Fruit fly (Drosophila melanogaster) whole organism, larva: Measurements from ENCODE around the gene dsx-c73A.

Experiments
- noc ChIP-seq: fragments of 200-800 bp; sonication (Bioruptor generic); optimal IDR thresholded peaks from 3 replicates; lab custom pipeline; 2019; ENCODE audit warnings: missing biosample characterization, mild to moderate bottlenecking, missing genetic modification characterization, moderate library complexity

Gene dsx-c73A

dm6 chr3L:16431056-16431455 is 20.7 kb downstream of the dsx-c73A start:
- no peak for TF ChIP-seq noc (tag; lab: Kevin White, UChicago)

- TF ChIP-seq noc (tag; lab: Kevin White, UChicago) = no peak
These were observed 22.3 kb downstream of the dsx-c73A start for dm6 chr3L:16429451-16429850.

- no peak for TF ChIP-seq noc (tag; lab: Kevin White, UChicago)
These were observed 32.5 kb downstream of the dsx-c73A start, which contains the start of the genes TyrRS and CG33158 for dm6 chr3L:16419059-16419773. TSS of gene TyrRS (minus strand) at chr3L:16419302. TSS of gene CG33158 (plus strand) at chr3L:16419597.

DNA sequence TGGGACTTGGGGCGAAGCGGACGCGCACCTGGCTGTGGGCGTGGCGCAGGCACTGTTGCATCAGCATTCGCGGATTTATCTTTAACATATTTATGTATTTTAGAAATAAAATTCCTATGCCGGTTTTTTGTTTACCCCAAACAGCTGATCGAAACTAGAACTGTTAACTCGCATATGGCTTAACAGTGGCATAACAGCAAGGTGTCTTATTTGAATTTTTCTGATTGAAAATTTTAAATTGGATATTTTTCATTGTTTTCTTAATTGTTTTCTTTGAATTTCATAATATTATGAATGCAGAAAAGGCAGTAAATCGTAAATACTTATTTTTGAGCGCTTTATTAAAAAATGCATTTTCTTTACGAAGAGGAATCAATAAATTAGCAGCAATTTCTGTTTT is 34.7 kb downstream of the dsx-c73A start, which contains the start of gene GluRS-m:
Gene GluRS-m (minus strand): TSS at position 154 of the 400 bp plus-strand sequence.
- TF ChIP-seq noc (tag; lab: Kevin White, UChicago) = no peak

DNA sequence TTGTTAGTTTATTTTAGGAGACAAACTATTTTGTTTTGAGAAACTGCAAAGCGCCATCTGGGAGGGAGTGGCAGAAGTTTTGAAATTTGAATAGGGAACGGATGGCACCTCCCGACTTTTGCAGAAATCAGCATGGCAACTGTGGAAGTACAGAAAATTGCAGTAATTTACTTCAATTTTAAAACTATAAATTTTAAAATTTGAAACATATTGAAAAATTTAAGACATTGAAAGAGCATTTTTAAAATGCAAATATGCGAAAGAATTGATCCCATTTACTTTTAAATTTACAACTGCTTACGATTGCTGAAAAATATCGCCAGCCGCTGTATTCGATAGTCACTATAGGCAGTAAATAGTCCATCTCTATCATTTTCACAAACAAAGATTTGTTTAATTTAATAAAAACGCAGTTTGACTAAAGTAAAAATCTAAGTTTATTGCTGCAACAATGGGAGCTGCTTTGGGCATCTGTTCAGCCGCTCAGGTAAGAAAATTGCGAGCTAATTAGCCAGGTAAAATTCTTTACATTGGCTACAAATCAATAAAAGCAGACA is 39.3 kb downstream of the dsx-c73A start, which contains the start of gene Serinc:
Gene Serinc (plus strand): TSS at position 329 of the 557 bp plus-strand sequence.
- TF ChIP-seq noc (tag; lab: Kevin White, UChicago) = no peak

DNA sequence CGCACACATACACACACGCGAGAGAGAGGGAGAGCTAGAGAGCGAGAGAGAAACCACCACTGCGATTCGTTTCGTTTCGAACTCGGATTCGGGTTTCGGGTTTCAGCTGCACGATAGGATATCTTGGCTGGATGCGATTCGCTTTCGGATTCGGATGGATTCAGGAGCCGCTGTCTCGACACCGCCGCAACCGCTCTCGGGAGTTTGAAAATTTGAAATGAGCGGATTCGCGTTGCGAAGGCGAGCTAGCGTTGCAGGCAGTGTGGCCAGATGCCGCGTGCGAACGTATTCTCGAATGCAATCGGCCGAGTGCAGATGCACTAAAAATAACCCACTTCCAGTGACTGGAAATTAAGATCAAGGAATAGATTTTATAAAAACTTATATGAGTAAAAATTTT is 40.2 kb downstream of the dsx-c73A start, which contains the start of gene fax:
Gene fax (minus strand): TSS at position 263 of the 400 bp plus-strand sequence.
- TF ChIP-seq noc (tag; lab: Kevin White, UChicago) = no peak

dm6 chr3L:16410234-16411119 is 41.3 kb downstream of the dsx-c73A start:
- TF ChIP-seq noc (tag; lab: Kevin White, UChicago) = no peak

- no peak for TF ChIP-seq noc (tag; lab: Kevin White, UChicago)
These were observed 42.1 kb downstream of the dsx-c73A start for dm6 chr3L:16409440-16410233.

DNA sequence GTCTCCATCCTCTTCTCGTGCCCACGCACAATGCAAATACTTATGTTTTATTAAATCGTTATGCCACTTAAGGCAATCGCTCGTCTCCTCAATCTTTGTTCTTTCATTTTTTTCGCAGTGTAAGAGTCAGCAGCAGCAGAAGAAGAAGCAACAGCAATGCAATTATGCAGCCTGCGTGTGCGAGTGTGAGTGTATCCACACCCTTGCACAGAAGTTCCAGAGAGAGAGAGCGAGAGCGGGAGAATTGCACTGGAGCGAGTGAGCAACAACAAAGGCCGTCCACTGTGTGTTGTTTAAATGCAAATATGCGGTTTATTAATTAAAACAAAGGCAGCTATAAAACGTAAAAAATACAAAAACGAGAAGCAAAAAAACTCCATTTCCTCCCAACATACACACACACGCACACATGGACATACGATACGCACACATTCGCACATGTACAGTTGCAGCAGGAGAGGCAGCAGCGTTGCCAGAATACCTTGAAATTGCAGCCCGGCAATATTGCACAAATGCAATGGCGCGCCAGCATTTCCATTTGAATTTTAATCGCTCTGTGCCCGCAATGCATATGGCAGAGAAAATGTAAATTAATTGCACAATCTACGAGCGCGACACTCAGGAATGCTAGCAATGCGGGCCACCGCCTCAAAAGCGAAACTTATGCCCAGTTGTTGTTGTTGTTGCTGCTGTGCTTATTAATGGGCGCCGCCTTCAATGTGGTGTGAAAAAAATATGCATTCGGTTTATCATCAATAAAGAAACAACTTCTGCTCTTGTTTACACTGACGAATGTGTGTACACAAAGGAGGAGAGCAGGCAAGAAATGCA is 42.9 kb downstream of the dsx-c73A start:
- TF ChIP-seq noc (tag; lab: Kevin White, UChicago) = no peak

dm6 chr3L:16407815-16408608 is 43.7 kb downstream of the dsx-c73A start:
- no peak for TF ChIP-seq noc (tag; lab: Kevin White, UChicago)

DNA sequence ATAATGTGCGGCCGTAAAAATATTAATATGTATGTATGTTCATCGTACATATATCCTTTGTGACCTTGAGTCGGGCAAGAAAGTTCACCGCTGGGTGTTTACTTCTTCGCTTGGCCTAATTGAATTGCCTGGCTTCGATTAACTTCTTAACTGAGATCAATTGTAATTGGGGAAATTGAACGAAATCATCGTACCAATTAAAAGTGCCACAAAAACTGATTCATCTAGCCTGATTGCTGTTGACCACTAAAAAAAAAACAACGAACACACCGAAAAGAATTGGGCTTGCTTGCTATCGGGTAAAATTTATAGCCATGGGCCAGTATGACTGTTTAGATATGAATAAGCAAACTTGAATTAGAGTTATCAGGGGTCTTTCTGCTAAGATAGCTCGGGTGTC is 49.5 kb downstream of the dsx-c73A start:
- no peak for TF ChIP-seq noc (tag; lab: Kevin White, UChicago)

DNA sequence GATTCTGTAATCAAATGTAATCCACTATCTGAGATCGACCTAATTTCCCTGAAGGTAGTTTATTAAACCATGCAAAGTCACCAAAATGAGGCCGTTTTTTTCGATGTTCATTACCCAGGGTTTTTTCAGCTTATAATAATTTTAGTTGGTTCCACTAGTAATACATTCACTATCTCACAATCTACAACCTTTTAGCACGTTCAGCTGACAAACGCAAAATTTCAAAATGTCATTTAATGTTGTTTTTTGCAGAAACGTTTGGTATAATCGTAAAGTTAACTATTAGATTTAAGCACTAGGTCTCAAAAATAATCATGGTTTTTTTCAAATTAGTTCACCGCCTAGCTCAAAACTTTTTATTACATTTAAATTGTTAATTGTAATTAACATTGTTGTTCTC is 51.6 kb downstream of the dsx-c73A start, which contains the start of gene CG44836:
Gene CG44836 (minus strand): TSS at position 101 of the 400 bp plus-strand sequence.
- no peak for TF ChIP-seq noc (tag; lab: Kevin White, UChicago)

- TF ChIP-seq noc (tag; lab: Kevin White, UChicago) = no peak
These were observed 57.3 kb downstream of the dsx-c73A start, which contains the start of gene Gagr for dm6 chr3L:16394506-16394905. TSS of gene Gagr (plus strand) at chr3L:16394586.
